Fruit fly (Drosophila melanogaster) S2 (cell line): ENCODE results near the gene CG18493.

Experiments
- CG8478 ChIP-seq: fragments of >200 bp; optimal IDR thresholded peaks from 2 replicates; lab custom pipeline; 2018
- CTCF ChIP-seq, 2 experiments: fragments of >200 bp; optimal IDR thresholded peaks; 2 replicates each; lab custom pipeline; 2018

- no peak for TF ChIP-seq CTCF (optimal IDR thresholded peaks at IDR 0.05; lab: Kevin White, UChicago)
- TF ChIP-seq CG8478 (lab: Kevin White, UChicago) = no peak
Measured at dm6 chr3R:19387608-19388007, 2.5 kb upstream of the CG18493 start, which contains the start of gene CG3734.
